Worm (Caenorhabditis elegans): ENCODE results near the gene C24B9.3.

The C24B9.3 gene

ce11 chrV:2742298-2742697, 30.9 kb upstream of the C24B9.3 start, which contains the start of gene srg-62:
TSS of gene srg-62 (minus strand) at chrV:2742398.
- TF ChIP-seq ceh-36 (tag; optimal IDR thresholded peaks at IDR 0.05) (no peak), F13C5.2 (tag; optimal IDR thresholded peaks at IDR 0.05) (no peak), tra-4 (tag; optimal IDR thresholded peaks at IDR 0.05) (no peak), hmg-4 (GFP tag; optimal IDR thresholded peaks at IDR 0.05) (no peak), ama-1 (optimal IDR thresholded peaks at IDR 0.05) (no peak), sea-1 (GFP tag; conservative IDR thresholded peaks at IDR 0.05) (no peak), aly-1 (tag; optimal IDR thresholded peaks at IDR 0.05) (no peak), pes-1 (GFP tag; IDR thresholded peaks at IDR 0.05) (no peak), B0310.2 (tag; optimal IDR thresholded peaks at IDR 0.05) (no peak), hmbx-1 (tag; optimal IDR thresholded peaks at IDR 0.05) (no peak), tbx-11 (GFP tag; IDR thresholded peaks at IDR 0.05) (no peak), ceh-13 (GFP tag; optimal IDR thresholded peaks at IDR 0.05) (no peak), flt-1 (GFP tag; IDR thresholded peaks at IDR 0.05) (no peak), scrt-1 (GFP tag; IDR thresholded peaks at IDR 0.05) (no peak), ets-7 (tag; optimal IDR thresholded peaks at IDR 0.05) (no peak), tbx-37 (GFP tag; conservative IDR thresholded peaks at IDR 0.05) (no peak)

ce11 chrV:2740228-2740627, 28.8 kb upstream of the C24B9.3 start, which contains the start of gene srg-61:
TSS of gene srg-61 (minus strand) at chrV:2740328.
- TF ChIP-seq ets-7 (tag; optimal IDR thresholded peaks at IDR 0.05) (no peak), hmbx-1 (tag; optimal IDR thresholded peaks at IDR 0.05) (no peak), tbx-11 (GFP tag; IDR thresholded peaks at IDR 0.05) (no peak), flt-1 (GFP tag; IDR thresholded peaks at IDR 0.05) (no peak), ceh-13 (GFP tag; optimal IDR thresholded peaks at IDR 0.05) (no peak), ama-1 (optimal IDR thresholded peaks at IDR 0.05) (no peak), scrt-1 (GFP tag; IDR thresholded peaks at IDR 0.05) (no peak), F13C5.2 (tag; optimal IDR thresholded peaks at IDR 0.05) (no peak), aly-1 (tag; optimal IDR thresholded peaks at IDR 0.05) (no peak), tra-4 (tag; optimal IDR thresholded peaks at IDR 0.05) (no peak), hmg-4 (GFP tag; optimal IDR thresholded peaks at IDR 0.05) (no peak), B0310.2 (tag; optimal IDR thresholded peaks at IDR 0.05) (no peak), hnd-1 (tag; optimal IDR thresholded peaks at IDR 0.05) (no peak), sea-1 (GFP tag; conservative IDR thresholded peaks at IDR 0.05) (no peak), tbx-37 (GFP tag; conservative IDR thresholded peaks at IDR 0.05) (no peak), pes-1 (GFP tag; IDR thresholded peaks at IDR 0.05) (no peak), ceh-36 (tag; optimal IDR thresholded peaks at IDR 0.05) (no peak)

DNA sequence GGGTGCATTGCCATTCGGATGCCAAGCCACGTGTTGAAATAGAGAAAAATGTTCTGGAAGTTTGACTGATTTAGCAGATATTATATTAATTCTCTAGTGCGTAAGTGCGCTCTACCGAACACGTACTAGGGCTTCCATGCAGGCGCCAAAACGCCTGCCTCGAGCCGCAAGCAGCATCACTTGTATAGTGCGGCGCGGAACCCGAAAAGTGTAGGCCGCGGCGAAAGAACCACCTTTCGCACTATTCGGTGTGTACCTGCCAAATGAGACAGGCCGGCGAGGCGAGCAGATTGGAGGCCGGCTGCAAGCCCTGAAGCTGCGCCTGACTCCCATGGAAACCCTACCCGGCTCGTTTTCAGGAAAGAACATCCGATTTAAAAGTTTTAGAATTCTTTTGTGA, 28.2 kb upstream of the C24B9.3 start:
- TF ChIP-seq tbx-37 (GFP tag; conservative IDR thresholded peaks at IDR 0.05) = no peak
- no peak for TF ChIP-seq F13C5.2 (tag; optimal IDR thresholded peaks at IDR 0.05)
- no peak for TF ChIP-seq sea-1 (GFP tag; conservative IDR thresholded peaks at IDR 0.05)
- no peak for TF ChIP-seq hmg-4 (GFP tag; optimal IDR thresholded peaks at IDR 0.05)
- TF ChIP-seq ets-7 (tag; optimal IDR thresholded peaks at IDR 0.05) = no peak
- TF ChIP-seq flt-1 (GFP tag; IDR thresholded peaks at IDR 0.05) = no peak
- no peak for TF ChIP-seq aly-1 (tag; optimal IDR thresholded peaks at IDR 0.05)
- no peak for TF ChIP-seq ama-1 (optimal IDR thresholded peaks at IDR 0.05)
- no peak for TF ChIP-seq ceh-36 (tag; optimal IDR thresholded peaks at IDR 0.05)
- no peak for TF ChIP-seq B0310.2 (tag; optimal IDR thresholded peaks at IDR 0.05)
- TF ChIP-seq hmbx-1 (tag; optimal IDR thresholded peaks at IDR 0.05) = no peak
- no peak for TF ChIP-seq tbx-11 (GFP tag; IDR thresholded peaks at IDR 0.05)
- TF ChIP-seq hnd-1 (tag; optimal IDR thresholded peaks at IDR 0.05) = no peak
- TF ChIP-seq tra-4 (tag; optimal IDR thresholded peaks at IDR 0.05) = no peak

DNA sequence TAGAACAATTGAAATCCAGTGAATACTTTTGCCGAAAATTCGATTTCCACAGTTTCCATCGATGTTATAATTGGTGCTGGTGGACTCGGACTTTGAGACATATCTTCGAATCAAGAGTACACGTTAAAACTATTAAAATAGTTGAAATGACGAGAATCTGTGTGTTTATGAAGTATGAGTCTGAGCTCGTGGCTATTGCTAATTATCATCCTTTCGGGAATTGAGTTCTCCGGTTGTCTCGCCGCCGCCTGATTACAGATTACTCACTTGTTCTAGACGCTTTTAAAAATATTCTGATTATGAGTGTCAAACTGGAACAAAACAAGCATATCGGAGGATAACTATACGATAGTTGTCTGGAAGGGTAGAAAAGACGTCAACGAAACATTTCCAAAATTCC, 26.8 kb upstream of the C24B9.3 start, which contains the start of gene srg-56:
srg-56 (minus strand) TSS at position 101 of the 400 bp plus-strand sequence.
- TF ChIP-seq F13C5.2 (tag; optimal IDR thresholded peaks at IDR 0.05) (no peak), ets-7 (tag; optimal IDR thresholded peaks at IDR 0.05) (no peak), hnd-1 (tag; optimal IDR thresholded peaks at IDR 0.05) (no peak), tra-4 (tag; optimal IDR thresholded peaks at IDR 0.05) (no peak), ama-1 (optimal IDR thresholded peaks at IDR 0.05) (no peak), hmbx-1 (tag; optimal IDR thresholded peaks at IDR 0.05) (no peak), sea-1 (GFP tag; conservative IDR thresholded peaks at IDR 0.05) (no peak), pes-1 (GFP tag; IDR thresholded peaks at IDR 0.05) (no peak), scrt-1 (GFP tag; IDR thresholded peaks at IDR 0.05) (no peak), flt-1 (GFP tag; IDR thresholded peaks at IDR 0.05) (no peak), aly-1 (tag; optimal IDR thresholded peaks at IDR 0.05) (no peak), tbx-37 (GFP tag; conservative IDR thresholded peaks at IDR 0.05) (no peak), ceh-36 (tag; optimal IDR thresholded peaks at IDR 0.05) (no peak), B0310.2 (tag; optimal IDR thresholded peaks at IDR 0.05) (no peak), ceh-13 (GFP tag; optimal IDR thresholded peaks at IDR 0.05) (no peak)

ce11 chrV:2734360-2734759, 23.0 kb upstream of the C24B9.3 start, which contains the start of gene srg-57:
TSS of gene srg-57 (minus strand) at chrV:2734460.
- TF ChIP-seq pes-1 (GFP tag; IDR thresholded peaks at IDR 0.05) (no peak), ceh-36 (tag; optimal IDR thresholded peaks at IDR 0.05) (no peak), scrt-1 (GFP tag; IDR thresholded peaks at IDR 0.05) (no peak), tbx-11 (GFP tag; IDR thresholded peaks at IDR 0.05) (no peak), tbx-37 (GFP tag; conservative IDR thresholded peaks at IDR 0.05) (no peak), hmbx-1 (tag; optimal IDR thresholded peaks at IDR 0.05) (no peak), sea-1 (GFP tag; conservative IDR thresholded peaks at IDR 0.05) (no peak), aly-1 (tag; optimal IDR thresholded peaks at IDR 0.05) (no peak), ceh-13 (GFP tag; optimal IDR thresholded peaks at IDR 0.05) (no peak), tra-4 (tag; optimal IDR thresholded peaks at IDR 0.05) (no peak), ets-7 (tag; optimal IDR thresholded peaks at IDR 0.05) (no peak), ama-1 (optimal IDR thresholded peaks at IDR 0.05) (no peak), B0310.2 (tag; optimal IDR thresholded peaks at IDR 0.05) (no peak), F13C5.2 (tag; optimal IDR thresholded peaks at IDR 0.05) (no peak), hnd-1 (tag; optimal IDR thresholded peaks at IDR 0.05) (no peak), hmg-4 (GFP tag; optimal IDR thresholded peaks at IDR 0.05) (no peak), flt-1 (GFP tag; IDR thresholded peaks at IDR 0.05) (no peak)

ce11 chrV:2730784-2731480, 19.5 kb upstream of the C24B9.3 start, which contains the start of gene dod-3:
TSS of gene dod-3 (minus strand) at chrV:2731098.
- no peak for TF ChIP-seq tbx-11 (GFP tag; IDR thresholded peaks at IDR 0.05)
- TF ChIP-seq aly-1 (tag; optimal IDR thresholded peaks at IDR 0.05) = no peak
- TF ChIP-seq hnd-1 (tag; optimal IDR thresholded peaks at IDR 0.05) = no peak
- no peak for TF ChIP-seq tra-4 (tag; optimal IDR thresholded peaks at IDR 0.05)
- TF ChIP-seq ama-1 (optimal IDR thresholded peaks at IDR 0.05) = no peak
- no peak for TF ChIP-seq hmg-4 (GFP tag; optimal IDR thresholded peaks at IDR 0.05)
- no peak for TF ChIP-seq tbx-37 (GFP tag; conservative IDR thresholded peaks at IDR 0.05)
- TF ChIP-seq ets-7 (tag; optimal IDR thresholded peaks at IDR 0.05) = no peak
- no peak for TF ChIP-seq flt-1 (GFP tag; IDR thresholded peaks at IDR 0.05)
- no peak for TF ChIP-seq B0310.2 (tag; optimal IDR thresholded peaks at IDR 0.05)
- TF ChIP-seq pes-1 (GFP tag; IDR thresholded peaks at IDR 0.05) = no peak
- no peak for TF ChIP-seq sea-1 (GFP tag; conservative IDR thresholded peaks at IDR 0.05)
- no peak for TF ChIP-seq scrt-1 (GFP tag; IDR thresholded peaks at IDR 0.05)
- no peak for TF ChIP-seq F13C5.2 (tag; optimal IDR thresholded peaks at IDR 0.05)
- no peak for TF ChIP-seq ceh-13 (GFP tag; optimal IDR thresholded peaks at IDR 0.05)
- no peak for TF ChIP-seq ceh-36 (tag; optimal IDR thresholded peaks at IDR 0.05)
- no peak for TF ChIP-seq hmbx-1 (tag; optimal IDR thresholded peaks at IDR 0.05)

Measured in whole organism, early embryonic.